Worm (Caenorhabditis elegans) whole organism, L3 larva: ENCODE measurements around the gene Y50D4A.6.

Experiments used
- ceh-82 ChIP-seq: fragments of 150-350 bp; optimal IDR thresholded peaks from 2 replicates; lab custom pipeline; 2014; ENCODE audit warnings: missing biosample characterization, missing genetic modification characterization
- elt-1 ChIP-seq: fragments of 150-350 bp; optimal IDR thresholded peaks from 2 replicates; lab custom pipeline; 2014; ENCODE audit warnings: missing biosample characterization, missing genetic modification characterization
- lin-39 ChIP-seq: fragments of 150-350 bp; optimal IDR thresholded peaks from 2 replicates; lab custom pipeline; 2018; ENCODE audit warnings: missing biosample characterization, missing genetic modification reagents, missing genetic modification characterization
- nhr-237 ChIP-seq: fragments of 150-350 bp; optimal IDR thresholded peaks from 2 replicates; lab custom pipeline; 2014; ENCODE audit warnings: missing biosample characterization, missing genetic modification characterization
- nhr-76 ChIP-seq: fragments of 150-350 bp; sonication (generic microtip); optimal IDR thresholded peaks from 5 replicates; lab custom pipeline; 2014; ENCODE audit warnings: missing biosample characterization, missing genetic modification characterization
- unc-62 ChIP-seq: fragments of 150-350 bp; sonication (generic microtip); optimal IDR thresholded peaks from 4 replicates; lab custom pipeline; 2014; ENCODE audit warnings: missing biosample characterization, missing genetic modification reagents, missing genetic modification characterization
- zag-1 ChIP-seq: fragments of 150-350 bp; optimal IDR thresholded peaks from 2 replicates; lab custom pipeline; 2014; ENCODE audit warnings: missing biosample characterization, missing genetic modification characterization

DNA sequence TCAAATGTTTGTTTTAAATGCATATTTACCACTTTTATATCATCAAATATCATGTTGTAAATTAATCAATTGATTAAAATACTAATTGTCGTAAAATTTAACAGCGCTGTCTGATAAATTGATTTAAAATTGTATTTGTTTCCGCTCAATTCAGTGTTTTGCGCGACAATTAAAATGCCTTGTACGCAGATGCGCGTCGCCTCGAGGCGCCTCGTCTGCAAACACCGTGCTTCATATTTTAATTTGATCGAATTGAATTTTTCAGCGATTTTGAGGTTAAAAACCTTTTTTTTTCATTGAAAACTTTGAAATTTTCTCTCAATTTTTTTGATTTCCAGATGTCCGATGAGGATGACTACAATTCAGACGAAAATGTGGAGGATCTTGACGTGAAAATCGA, 7.9 kb upstream of the Y50D4A.6 start, which contains the start of gene Y50D4A.5:
- TF ChIP-seq ceh-82 (tag; lab: Kevin White, UChicago): no peak
- no peak for TF ChIP-seq nhr-76
- no peak for TF ChIP-seq lin-39 (tag; lab: Kevin White, UChicago)
- no peak for TF ChIP-seq nhr-237 (tag; lab: Kevin White, UChicago)
- TF ChIP-seq zag-1 (tag; lab: Kevin White, UChicago): no peak
- no peak for TF ChIP-seq unc-62
- TF ChIP-seq elt-1 (tag; lab: Kevin White, UChicago): no peak
